Fruit fly (Drosophila melanogaster): Measurements from ENCODE around the gene Ets65A.

DNA sequence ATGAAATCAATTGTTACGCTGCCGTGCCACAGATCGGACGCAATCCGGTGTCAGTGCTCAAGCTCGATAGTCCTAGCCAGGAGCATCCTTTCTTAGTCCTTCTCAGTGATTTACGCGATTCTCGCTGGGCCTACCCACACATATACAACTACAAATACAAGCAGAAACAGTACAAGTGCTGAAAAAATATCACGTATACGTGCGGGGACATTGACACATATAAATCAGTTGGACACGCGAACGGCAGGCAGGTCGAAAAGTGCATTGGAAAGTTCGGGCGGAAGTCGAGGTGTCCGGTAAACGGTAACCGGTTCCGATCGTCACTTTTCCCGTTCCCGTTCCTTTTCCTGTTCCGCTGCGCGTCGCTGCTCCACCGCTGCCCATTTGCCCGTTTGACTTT lies 14.0 kb downstream of the Ets65A start:
- TF ChIP-seq Sin3A (optimal IDR thresholded peaks at IDR 0.05): no peak
- no peak for TF ChIP-seq Myc (optimal IDR thresholded peaks at IDR 0.05)
